Fruit fly (Drosophila melanogaster): ENCODE results near the gene CG17764.

CG17764 gene

dm6 chrX:5300623-5301283, 6.5 kb downstream of the CG17764 start (continued):
- TF ChIP-seq CG7368 (GFP tag; optimal IDR thresholded peaks at IDR 0.05) = peak; percentile 66
- no peak for TF ChIP-seq CG8119 (GFP tag; IDR thresholded peaks at IDR 0.05)
- no peak for TF ChIP-seq Gug (GFP tag; IDR thresholded peaks at IDR 0.05)
- peak; percentile 44 for TF ChIP-seq Sox102F (GFP tag; optimal IDR thresholded peaks at IDR 0.05)
- TF ChIP-seq esn (GFP tag; optimal IDR thresholded peaks at IDR 0.05) = peak; percentile 58
- peak; percentile 50 for TF ChIP-seq lz (GFP tag; optimal IDR thresholded peaks at IDR 0.05)
- no peak for TF ChIP-seq Smox (GFP tag; optimal IDR thresholded peaks at IDR 0.05)
- TF ChIP-seq svp (GFP tag) = no peak
- TF ChIP-seq CG6854 (GFP tag; optimal IDR thresholded peaks at IDR 0.05) = no peak

dm6 chrX:5299957-5300356, 7.3 kb downstream of the CG17764 start:
- TF ChIP-seq Lpt (GFP tag; optimal IDR thresholded peaks at IDR 0.05) = no peak
- TF ChIP-seq Eip78C (GFP tag) = peak; percentile 85
- TF ChIP-seq fkh (GFP tag; optimal IDR thresholded peaks at IDR 0.05) = no peak
- peak; percentile 12 for TF ChIP-seq Sox14 (GFP tag; optimal IDR thresholded peaks at IDR 0.05)
- peak; percentile 27 for TF ChIP-seq CG3032 (tag; optimal IDR thresholded peaks at IDR 0.05)
- TF ChIP-seq CG1621 (tag; optimal IDR thresholded peaks at IDR 0.05) = no peak
- TF ChIP-seq Eip75B (GFP tag; optimal IDR thresholded peaks at IDR 0.05) = peak; percentile 4
- TF ChIP-seq CG3919 (GFP tag; optimal IDR thresholded peaks at IDR 0.05) = peak; percentile 19
- peak; percentile 13 for TF ChIP-seq Ets96B (tag; optimal IDR thresholded peaks at IDR 0.05)
- TF ChIP-seq CG10631 (GFP tag; optimal IDR thresholded peaks at IDR 0.05) = peak; percentile 19
- peak in 1 of 2 experiments; percentile 24 for TF ChIP-seq ss (GFP tag; optimal IDR thresholded peaks at IDR 0.05)
- TF ChIP-seq CG11762 (GFP tag; optimal IDR thresholded peaks at IDR 0.05; ENCODE audit: insufficient read depth) = no peak
- TF ChIP-seq fd59A (GFP tag; optimal IDR thresholded peaks at IDR 0.05) = peak; percentile 17
- TF ChIP-seq Hr39 (GFP tag; optimal IDR thresholded peaks at IDR 0.05) = peak; percentile 2
- TF ChIP-seq acj6 (GFP tag; optimal IDR thresholded peaks at IDR 0.05) = peak; percentile 1
- peak; percentile 9; the same call in 1 of the 3 replicates for TF ChIP-seq CG6163 (GFP tag; IDR thresholded peaks at IDR 0.05)
- peak; percentile 19 for TF ChIP-seq lz (GFP tag; optimal IDR thresholded peaks at IDR 0.05)
- peak; percentile 5 for TF ChIP-seq Met (GFP tag; optimal IDR thresholded peaks at IDR 0.05)
- TF ChIP-seq svp (GFP tag) = peak; percentile 36
- no peak for TF ChIP-seq CG15336 (GFP tag; IDR thresholded peaks at IDR 0.05)

dm6 chrX:5295766-5296165, 11.5 kb downstream of the CG17764 start, which contains the start of gene CG42749:
Gene CG42749, plus strand, starts transcription at chrX:5296066.
- TF ChIP-seq eg (GFP tag; IDR thresholded peaks at IDR 0.05) = no peak
- TF ChIP-seq CG4318 (GFP tag; optimal IDR thresholded peaks at IDR 0.05) = no peak
- no peak for TF ChIP-seq CG32006 (GFP tag; optimal IDR thresholded peaks at IDR 0.05)

- TF ChIP-seq lz (GFP tag; optimal IDR thresholded peaks at IDR 0.05) = no peak
- no peak for TF ChIP-seq pdm3 (GFP tag; optimal IDR thresholded peaks at IDR 0.05)
Observed at dm6 chrX:5293141-5293540, 14.1 kb downstream of the CG17764 start.

dm6 chrX:5289692-5290091, 17.5 kb downstream of the CG17764 start:
- TF ChIP-seq Smox (GFP tag; optimal IDR thresholded peaks at IDR 0.05) = no peak
- no peak for TF ChIP-seq lz (GFP tag; optimal IDR thresholded peaks at IDR 0.05)
- TF ChIP-seq Hr38 (GFP tag; optimal IDR thresholded peaks at IDR 0.05) = no peak
- no peak for TF ChIP-seq CG31627 (GFP tag; optimal IDR thresholded peaks at IDR 0.05)
- peak; percentile 8 for TF ChIP-seq Hr39 (GFP tag; optimal IDR thresholded peaks at IDR 0.05)
- TF ChIP-seq cyc (GFP tag; optimal IDR thresholded peaks at IDR 0.05) = peak; percentile 9
- TF ChIP-seq Eip93F (GFP tag; optimal IDR thresholded peaks at IDR 0.05) = no peak
- TF ChIP-seq Sox102F (GFP tag; optimal IDR thresholded peaks at IDR 0.05) = no peak
- no peak for TF ChIP-seq fkh (GFP tag; optimal IDR thresholded peaks at IDR 0.05)
- no peak for TF ChIP-seq CG8319 (GFP tag; optimal IDR thresholded peaks at IDR 0.05)
- TF ChIP-seq topi (GFP tag; optimal IDR thresholded peaks at IDR 0.05) = no peak
- no peak for TF ChIP-seq net (GFP tag; optimal IDR thresholded peaks at IDR 0.05)
- TF ChIP-seq OdsH (GFP tag; optimal IDR thresholded peaks at IDR 0.05) = no peak
- no peak for TF ChIP-seq Ets96B (tag; optimal IDR thresholded peaks at IDR 0.05)
- TF ChIP-seq Blimp-1 (GFP tag; optimal IDR thresholded peaks at IDR 0.05) = no peak

All from whole organism, prepupa.